Worm (Caenorhabditis elegans) whole organism, young adult: ENCODE measurements around the gene tdp-1.

Experiments used
- cebp-1 ChIP-seq, 2 experiments: fragments of 200-800 bp in 1 of 2; sonication (Bioruptor generic) in 1 of 2; sonication (generic microtip) in 1 of 2; IDR thresholded peaks in 1 of 2; optimal IDR thresholded peaks in 1 of 2; 2 replicates each; pipeline versions ENCODE4 v1.3.6 to Lab custom; 2017 to 2022; ENCODE audit warnings: missing compliant biosample characterization in 2 of 2, missing genetic modification characterization in 2 of 2, mild to moderate bottlenecking in 1 of 2, missing genetic modification reagents in 1 of 2, moderate library complexity in 1 of 2
- madf-3 ChIP-seq: fragments of 200-800 bp; sonication (Bioruptor generic); IDR thresholded peaks from 2 replicates; pipeline ENCODE4 v1.3.6; 2022; ENCODE audit warnings: missing genetic modification reagents, missing genetic modification characterization, missing compliant biosample characterization
- nhr-179 ChIP-seq: sonication (generic microtip); optimal IDR thresholded peaks from 2 replicates; lab custom pipeline; 2016; ENCODE audit warnings: mild to moderate bottlenecking, missing genetic modification characterization, missing compliant biosample characterization
- tbp1 ChIP-seq: fragments of 200-800 bp; sonication (Bioruptor generic); optimal IDR thresholded peaks from 2 replicates; lab custom pipeline; 2018; ENCODE audit warnings: mild to moderate bottlenecking, missing genetic modification characterization, missing compliant biosample characterization
- zim-3 ChIP-seq: sonication (generic microtip); optimal IDR thresholded peaks from 2 replicates; lab custom pipeline; 2017; ENCODE audit warnings: mild to moderate bottlenecking, missing genetic modification characterization, moderate library complexity, missing compliant biosample characterization

DNA sequence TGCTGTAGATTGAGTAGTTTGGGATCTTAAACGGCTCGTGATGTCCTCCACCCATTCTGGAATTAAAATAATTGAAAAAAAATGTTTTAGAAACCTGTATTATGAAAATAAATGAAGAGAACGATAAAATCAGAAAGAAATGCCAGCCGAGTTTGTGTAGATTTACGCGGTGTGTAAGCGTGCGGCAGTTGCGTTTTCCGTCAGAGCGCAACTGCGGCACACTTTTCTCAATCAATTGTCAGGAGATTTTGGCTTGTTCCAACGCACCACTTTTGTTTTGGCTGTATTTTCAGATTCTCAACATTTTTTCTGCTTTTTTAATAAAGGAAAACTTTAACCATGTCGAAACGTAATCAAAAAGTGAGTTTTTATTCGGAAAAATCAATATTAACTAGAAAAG is 32.8 kb upstream of the tdp-1 start, which contains the start of the genes ndub-3 and C18E9.2:
- TF ChIP-seq cebp-1 (GFP tag; IDR thresholded peaks at IDR 0.05; lab: Robert Waterston, UW) (no peak), cebp-1 (tag; optimal IDR thresholded peaks at IDR 0.05; lab: Kevin White, UChicago) (peak; percentile 37), zim-3 (no peak), tbp1 (GFP tag; lab: Kevin White, UChicago) (no peak), nhr-179 (tag; lab: Kevin White, UChicago) (no peak), madf-3 (GFP tag; lab: Robert Waterston, UW) (no peak)
